Worm (Caenorhabditis elegans) whole organism, early embryonic: ENCODE results near the gene ttll-4.

ENCODE experiments used
- B0310.2 ChIP-seq: sonication (generic microtip); optimal IDR thresholded peaks from 2 replicates; lab custom pipeline; 2016; ENCODE audit warnings: mild to moderate bottlenecking, missing genetic modification characterization, missing compliant biosample characterization
- F13C5.2 ChIP-seq: sonication (generic microtip); optimal IDR thresholded peaks from 2 replicates; lab custom pipeline; 2017; ENCODE audit warnings: mild to moderate bottlenecking, missing genetic modification characterization, inconsistent platforms, missing compliant biosample characterization
- aly-1 ChIP-seq: sonication (generic microtip); optimal IDR thresholded peaks from 2 replicates; lab custom pipeline; 2016; ENCODE audit warnings: missing genetic modification characterization, missing compliant biosample characterization
- ama-1 ChIP-seq: fragments of 150-350 bp; optimal IDR thresholded peaks from 2 replicates; lab custom pipeline; 2014
- ceh-13 ChIP-seq: fragments of 200-800 bp; sonication (Bioruptor generic); optimal IDR thresholded peaks from 2 replicates; lab custom pipeline; 2018; ENCODE audit warnings: mild to moderate bottlenecking, missing genetic modification characterization, missing compliant biosample characterization
- ceh-36 ChIP-seq: sonication (generic microtip); optimal IDR thresholded peaks from 2 replicates; lab custom pipeline; 2016; ENCODE audit warnings: missing genetic modification characterization, inconsistent platforms, missing compliant biosample characterization
- ets-7 ChIP-seq: sonication (generic microtip); optimal IDR thresholded peaks from 2 replicates; lab custom pipeline; 2016; ENCODE audit warnings: missing genotype, missing genetic modification characterization, missing compliant biosample characterization
- flt-1 ChIP-seq: fragments of 200-800 bp; sonication (Bioruptor generic); IDR thresholded peaks from 2 replicates; pipeline ENCODE4 v1.3.6; 2022; ENCODE audit warnings: missing genetic modification characterization, missing compliant biosample characterization
- hmbx-1 ChIP-seq: sonication (generic microtip); optimal IDR thresholded peaks from 2 replicates; lab custom pipeline; 2016; ENCODE audit warnings: mild to moderate bottlenecking, missing genetic modification characterization, missing compliant biosample characterization
- sea-1 ChIP-seq: fragments of 200-800 bp; sonication (Bioruptor generic); conservative IDR thresholded peaks from 2 replicates; pipeline ENCODE4 v1.3.6; 2022; ENCODE audit warnings: missing genetic modification characterization, missing compliant biosample characterization
- tbx-11 ChIP-seq: fragments of 200-800 bp; sonication (Bioruptor generic); IDR thresholded peaks from 2 replicates; pipeline ENCODE4 v1.3.6; 2022; ENCODE audit warnings: missing genetic modification characterization, missing compliant biosample characterization
- tbx-37 ChIP-seq: fragments of 200-800 bp; sonication (Bioruptor generic); conservative IDR thresholded peaks from 2 replicates; pipeline ENCODE4 v1.3.6; 2022; ENCODE audit warnings: missing genetic modification reagents, missing genetic modification characterization, missing compliant biosample characterization
- tra-4 ChIP-seq: sonication (generic microtip); optimal IDR thresholded peaks from 2 replicates; lab custom pipeline; 2017; ENCODE audit warnings: missing genetic modification characterization, missing compliant biosample characterization

DNA sequence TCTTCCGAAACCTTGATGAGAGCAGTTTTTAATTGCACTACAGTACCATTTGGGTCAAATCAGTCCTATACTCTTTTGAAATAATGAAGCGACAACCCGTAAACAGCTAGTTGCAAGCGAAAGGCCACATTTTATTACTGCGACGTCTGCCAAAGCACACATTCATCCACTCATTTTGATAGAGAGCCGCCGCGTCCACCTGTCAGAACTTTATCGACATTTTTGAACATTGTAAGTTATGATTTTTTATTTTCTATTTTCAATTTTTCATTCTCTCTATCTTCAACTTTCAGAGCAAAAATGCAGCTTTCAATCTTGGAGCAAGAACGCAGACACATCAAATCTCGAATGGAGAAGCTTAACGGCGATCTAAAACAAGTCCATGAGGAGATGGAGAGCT, 16.7 kb downstream of the ttll-4 start, which contains the start of gene K08E5.6:
- TF ChIP-seq ama-1 (no peak), B0310.2 (no peak), aly-1 (tag; lab: Kevin White, UChicago) (no peak), ceh-36 (tag; lab: Kevin White, UChicago) (no peak), flt-1 (no peak), ets-7 (tag; lab: Kevin White, UChicago) (no peak), tra-4 (tag; lab: Kevin White, UChicago) (no peak), sea-1 (GFP tag; lab: Robert Waterston, UW) (no peak), F13C5.2 (no peak), tbx-11 (GFP tag; lab: Robert Waterston, UW) (no peak), ceh-13 (GFP tag; lab: Kevin White, UChicago) (no peak), tbx-37 (no peak), hmbx-1 (no peak)
